Fruit fly (Drosophila melanogaster) whole organism, pupa: ENCODE data around the gene Lectin-galC1.

Source experiments
- CG15710 ChIP-seq: fragments of 200-800 bp; sonication (Bioruptor generic); optimal IDR thresholded peaks from 2 replicates; lab custom pipeline; 2018; ENCODE audit warnings: missing biosample characterization, mild to moderate bottlenecking, missing genetic modification characterization, moderate library complexity
- CG32121 ChIP-seq: fragments of 200-800 bp; sonication (Bioruptor generic); IDR thresholded peaks from 2 replicates; pipeline ENCODE4 v1.3.6; 2022; ENCODE audit warnings: missing biosample characterization, missing genetic modification characterization
- Ets98B ChIP-seq: fragments of 200-800 bp; sonication (Bioruptor generic); IDR thresholded peaks from 2 replicates; pipeline ENCODE4 v1.3.6; 2022; ENCODE audit warnings: missing biosample characterization, missing genetic modification characterization

dm6 chr2L:19389749-19390148 is 27.5 kb upstream of the Lectin-galC1 start, which contains the start of gene CG17549:
- TF ChIP-seq CG15710 (tag; lab: Kevin White, UChicago) (no peak), Ets98B (no peak), CG32121 (GFP tag; lab: Robert Waterston, UW) (no peak)
